Worm (Caenorhabditis elegans) whole organism, early embryonic: ENCODE data around the gene sax-2.

Source experiments
- ama-1 ChIP-seq: fragments of 150-350 bp; optimal IDR thresholded peaks from 2 replicates; lab custom pipeline; 2014
- ceh-13 ChIP-seq: fragments of 200-800 bp; sonication (Bioruptor generic); optimal IDR thresholded peaks from 2 replicates; lab custom pipeline; 2018; ENCODE audit warnings: mild to moderate bottlenecking, missing genetic modification characterization, missing compliant biosample characterization
- ceh-36 ChIP-seq: sonication (generic microtip); optimal IDR thresholded peaks from 2 replicates; lab custom pipeline; 2016; ENCODE audit warnings: missing genetic modification characterization, inconsistent platforms, missing compliant biosample characterization
- flt-1 ChIP-seq: fragments of 200-800 bp; sonication (Bioruptor generic); IDR thresholded peaks from 2 replicates; pipeline ENCODE4 v1.3.6; 2022; ENCODE audit warnings: missing genetic modification characterization, missing compliant biosample characterization
- hmg-4 ChIP-seq: fragments of 200-800 bp; sonication (Bioruptor generic); optimal IDR thresholded peaks from 2 replicates; lab custom pipeline; 2018; ENCODE audit warnings: mild to moderate bottlenecking, missing genetic modification characterization, missing compliant biosample characterization
- pes-1 ChIP-seq: fragments of 200-800 bp; sonication (Bioruptor generic); IDR thresholded peaks from 2 replicates; pipeline ENCODE4 v1.3.6; 2022; ENCODE audit warnings: missing genetic modification reagents, missing genetic modification characterization, missing compliant biosample characterization
- scrt-1 ChIP-seq: fragments of 200-800 bp; sonication (Bioruptor generic); IDR thresholded peaks from 2 replicates; pipeline ENCODE4 v1.3.6; 2022; ENCODE audit warnings: missing genetic modification characterization, missing compliant biosample characterization
- sea-1 ChIP-seq: fragments of 200-800 bp; sonication (Bioruptor generic); conservative IDR thresholded peaks from 2 replicates; pipeline ENCODE4 v1.3.6; 2022; ENCODE audit warnings: missing genetic modification characterization, missing compliant biosample characterization
- tbx-11 ChIP-seq: fragments of 200-800 bp; sonication (Bioruptor generic); IDR thresholded peaks from 2 replicates; pipeline ENCODE4 v1.3.6; 2022; ENCODE audit warnings: missing genetic modification characterization, missing compliant biosample characterization

DNA sequence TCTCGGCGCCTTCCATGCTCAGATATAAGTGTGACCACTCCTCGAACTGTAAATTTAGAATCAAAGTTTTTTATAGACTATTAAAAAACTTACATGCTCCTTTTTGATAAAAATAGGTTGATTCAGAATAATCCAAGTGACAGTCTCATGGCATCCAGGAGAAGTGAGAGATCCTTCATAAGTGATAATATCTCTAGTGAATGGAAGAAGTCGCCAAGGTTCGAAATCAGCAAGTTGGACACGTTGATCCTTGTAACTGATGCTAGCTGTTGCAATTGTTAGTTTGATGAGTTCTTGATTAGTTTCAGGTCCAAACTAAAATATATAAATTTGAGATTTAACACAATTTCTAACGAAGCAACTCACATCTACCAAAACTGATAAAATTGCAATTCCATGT is 26.2 kb upstream of the sax-2 start:
- TF ChIP-seq flt-1 (GFP tag; lab: Robert Waterston, UW) (no peak), ceh-13 (GFP tag; lab: Kevin White, UChicago) (no peak), pes-1 (GFP tag; lab: Robert Waterston, UW) (no peak), ama-1 (lab: Kevin White, UChicago) (no peak), ceh-36 (tag; lab: Kevin White, UChicago) (no peak), sea-1 (no peak), scrt-1 (GFP tag; lab: Robert Waterston, UW) (no peak), hmg-4 (GFP tag; lab: Kevin White, UChicago) (no peak), tbx-11 (no peak)
